ENCODE assay signal across 6 worm cellular contexts in the genomic region with DNA sequence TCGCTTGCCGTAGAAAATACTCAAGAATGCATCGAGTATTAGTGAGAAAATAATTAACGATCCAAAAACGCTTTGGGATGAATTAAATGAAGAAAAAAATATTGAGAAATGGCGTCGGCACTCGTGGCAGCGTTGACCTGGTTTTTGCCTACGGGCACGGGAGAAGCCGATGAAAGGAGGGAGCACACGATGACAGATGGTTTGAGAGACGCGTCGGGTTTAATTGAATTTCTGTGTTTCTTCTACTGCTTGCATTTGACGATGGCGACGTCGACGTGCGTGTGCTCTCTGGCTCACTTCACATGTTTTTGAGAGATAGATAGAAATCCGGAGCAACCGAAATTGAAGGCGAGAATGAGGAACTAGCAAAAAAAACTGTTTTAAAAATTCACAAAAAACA.
TF ChIP-seq lines count a peak whose summit lies in the region.

No protein-coding gene starts in this region.

TF ChIP-seq in whole organism, L1 larva, 84 proteins besides CTCF, POLR2A, EP300 and RAD21 (continues in another document):
- TF ChIP-seq ceh-63 (GFP tag; optimal IDR thresholded peaks at IDR 0.05; lab: Kevin White, UChicago) (peak; percentile 31), lin-14 (GFP tag; optimal IDR thresholded peaks at IDR 0.05; lab: Kevin White, UChicago) (peak; percentile 55), ceh-88 (GFP tag; IDR thresholded peaks at IDR 0.05; lab: Robert Waterston, UW) (no peak), unc-98 (GFP tag; IDR thresholded peaks at IDR 0.05; lab: Robert Waterston, UW) (no peak), nhr-12 (tag; optimal IDR thresholded peaks at IDR 0.05; lab: Kevin White, UChicago) (no peak), dsc-1 (tag; optimal IDR thresholded peaks at IDR 0.05; lab: Kevin White, UChicago) (peak; percentile 72), nhr-11 (tag; optimal IDR thresholded peaks at IDR 0.05; lab: Kevin White, UChicago) (no peak), ces-1 (GFP tag; optimal IDR thresholded peaks at IDR 0.05; lab: Kevin White, UChicago) (no peak), egl-13 (tag; optimal IDR thresholded peaks at IDR 0.05; lab: Kevin White, UChicago) (no peak), rnt-1 (tag; optimal IDR thresholded peaks at IDR 0.05; lab: Kevin White, UChicago) (no peak), irx-1 (tag; optimal IDR thresholded peaks at IDR 0.05; lab: Kevin White, UChicago) (no peak), nhr-20 (tag; optimal IDR thresholded peaks at IDR 0.05; lab: Kevin White, UChicago) (no peak), F16B12.6 (tag; optimal IDR thresholded peaks at IDR 0.05; lab: Kevin White, UChicago) (no peak), nhr-90 (tag; optimal IDR thresholded peaks at IDR 0.05; lab: Kevin White, UChicago; ENCODE audit: poor library complexity) (no peak), lin-39 (tag; optimal IDR thresholded peaks at IDR 0.05; lab: Kevin White, UChicago) (no peak)

TF ChIP-seq in whole organism, L3 larva, 47 proteins besides CTCF, POLR2A, EP300 and RAD21:
- TF ChIP-seq fos-1 (tag; optimal IDR thresholded peaks at IDR 0.05; lab: Kevin White, UChicago) = no peak
- TF ChIP-seq fkh-10 (GFP tag; optimal IDR thresholded peaks at IDR 0.05; lab: Kevin White, UChicago) = peak; percentile 5
- TF ChIP-seq pqm-1 (tag; optimal IDR thresholded peaks at IDR 0.05; lab: Kevin White, UChicago) = no peak
- no peak for TF ChIP-seq tbx-2 (tag; optimal IDR thresholded peaks at IDR 0.05; lab: Kevin White, UChicago)
- no peak for TF ChIP-seq lsy-12 (tag; optimal IDR thresholded peaks at IDR 0.05; lab: Kevin White, UChicago)
- no peak for TF ChIP-seq egl-27 (tag; optimal IDR thresholded peaks at IDR 0.05; lab: Kevin White, UChicago)
- no peak for TF ChIP-seq nhr-76 (tag; optimal IDR thresholded peaks at IDR 0.05; lab: Kevin White, UChicago)

TF ChIP-seq in whole organism, L4 larva, 104 proteins besides CTCF, POLR2A, EP300 and RAD21 (continues in another document):
- TF ChIP-seq skn-1 (tag; optimal IDR thresholded peaks at IDR 0.05; lab: Kevin White, UChicago) = no peak
- TF ChIP-seq spr-1 (tag; optimal IDR thresholded peaks at IDR 0.05; lab: Kevin White, UChicago) = no peak
- TF ChIP-seq T20F7.1 (GFP tag; optimal IDR thresholded peaks at IDR 0.05; lab: Kevin White, UChicago) = no peak
- TF ChIP-seq zip-11 (GFP tag; IDR thresholded peaks at IDR 0.05; lab: Robert Waterston, UW) = no peak
- no peak for TF ChIP-seq ZK546.5 (tag; optimal IDR thresholded peaks at IDR 0.05; lab: Kevin White, UChicago)
- 0 out of 2 replicates have a peak, but pooled peaks have one; percentile 6 for TF ChIP-seq hmg-1.1 (GFP tag; IDR thresholded peaks at IDR 0.05; lab: Robert Waterston, UW)
- TF ChIP-seq daf-16 (GFP tag; optimal IDR thresholded peaks at IDR 0.05; lab: Kevin White, UChicago) = no peak
- no peak for TF ChIP-seq daf-16 (tag; optimal IDR thresholded peaks at IDR 0.05; lab: Kevin White, UChicago)
- TF ChIP-seq nhr-48 (tag; optimal IDR thresholded peaks at IDR 0.05; lab: Kevin White, UChicago) = no peak
- peak; percentile 87 for TF ChIP-seq aha-1 (tag; lab: Kevin White, UChicago)
- TF ChIP-seq lin-13 (GFP tag; optimal IDR thresholded peaks at IDR 0.05; lab: Kevin White, UChicago) = no peak
- no peak for TF ChIP-seq madf-5 (GFP tag; IDR thresholded peaks at IDR 0.05; lab: Robert Waterston, UW)
- no peak for TF ChIP-seq duxl-1 (tag; optimal IDR thresholded peaks at IDR 0.05; lab: Kevin White, UChicago; ENCODE audit: poor library complexity)
- no peak for TF ChIP-seq lim-7 (GFP tag; IDR thresholded peaks at IDR 0.05; lab: Robert Waterston, UW)
- no peak for TF ChIP-seq zip-2 (tag; optimal IDR thresholded peaks at IDR 0.05; lab: Kevin White, UChicago)
- TF ChIP-seq ztf-11 (tag; optimal IDR thresholded peaks at IDR 0.05; lab: Kevin White, UChicago) = no peak
- no peak for TF ChIP-seq ceh-20 (GFP tag; IDR thresholded peaks at IDR 0.05; lab: Robert Waterston, UW)
- TF ChIP-seq nhr-41 (GFP tag; IDR thresholded peaks at IDR 0.05; lab: Robert Waterston, UW) = no peak

TF ChIP-seq in whole organism, late embryonic, 69 proteins besides CTCF, POLR2A, EP300 and RAD21:
- no peak for TF ChIP-seq fkh-6 (tag; optimal IDR thresholded peaks at IDR 0.05; lab: Kevin White, UChicago)
- TF ChIP-seq unc-86 (tag; optimal IDR thresholded peaks at IDR 0.05; lab: Kevin White, UChicago) = no peak
- no peak for TF ChIP-seq ceh-34 (tag; optimal IDR thresholded peaks at IDR 0.05; lab: Kevin White, UChicago)
- no peak for TF ChIP-seq ceh-14 (tag; optimal IDR thresholded peaks at IDR 0.05; lab: Kevin White, UChicago)
- peak; percentile 90 for TF ChIP-seq unc-42 (tag; optimal IDR thresholded peaks at IDR 0.05; lab: Kevin White, UChicago)
- no peak for TF ChIP-seq ahr-1 (tag; optimal IDR thresholded peaks at IDR 0.05; lab: Kevin White, UChicago)
- TF ChIP-seq hlh-30 (tag; optimal IDR thresholded peaks at IDR 0.05; lab: Kevin White, UChicago; ENCODE audit: insufficient read depth) = no peak
- TF ChIP-seq K02D7.2 (tag; optimal IDR thresholded peaks at IDR 0.05; lab: Kevin White, UChicago) = no peak
- no peak for TF ChIP-seq ceh-6 (GFP tag; optimal IDR thresholded peaks at IDR 0.05; lab: Kevin White, UChicago)
- no peak for TF ChIP-seq che-1 (tag; optimal IDR thresholded peaks at IDR 0.05; lab: Kevin White, UChicago)
- TF ChIP-seq ceh-19 (GFP tag; optimal IDR thresholded peaks at IDR 0.05; lab: Kevin White, UChicago) = no peak
- TF ChIP-seq pha-4 (tag; optimal IDR thresholded peaks at IDR 0.05; lab: Kevin White, UChicago) = no peak
- no peak for TF ChIP-seq T23F11.4 (GFP tag; optimal IDR thresholded peaks at IDR 0.05; lab: Kevin White, UChicago)
- no peak for TF ChIP-seq ceh-22 (tag; optimal IDR thresholded peaks at IDR 0.05; lab: Kevin White, UChicago)
- peak; percentile 7 for TF ChIP-seq ceh-31 (tag; optimal IDR thresholded peaks at IDR 0.05; lab: Kevin White, UChicago)
- TF ChIP-seq nhr-11 (tag; optimal IDR thresholded peaks at IDR 0.05; lab: Kevin White, UChicago) = no peak
- no peak for TF ChIP-seq Y22D7AL.16 (tag; optimal IDR thresholded peaks at IDR 0.05; lab: Kevin White, UChicago)

TF ChIP-seq in whole organism, mixed stage, embryonic, 35 proteins besides CTCF, POLR2A, EP300 and RAD21:
- no peak for TF ChIP-seq nhr-237 (tag; optimal IDR thresholded peaks at IDR 0.05; lab: Kevin White, UChicago)
- TF ChIP-seq unc-39 (tag; optimal IDR thresholded peaks at IDR 0.05; lab: Kevin White, UChicago) = no peak
- no peak for TF ChIP-seq mls-2 (tag; optimal IDR thresholded peaks at IDR 0.05; lab: Kevin White, UChicago)
- peak; percentile 79 for TF ChIP-seq ces-1 (GFP tag; optimal IDR thresholded peaks at IDR 0.05; lab: Kevin White, UChicago)
- no peak for TF ChIP-seq nhr-76 (tag; optimal IDR thresholded peaks at IDR 0.05; lab: Kevin White, UChicago)
- TF ChIP-seq lsy-2 (tag; optimal IDR thresholded peaks at IDR 0.05; lab: Kevin White, UChicago) = no peak
- TF ChIP-seq ceh-43 (GFP tag; optimal IDR thresholded peaks at IDR 0.05; lab: Kevin White, UChicago) = no peak
- no peak for TF ChIP-seq ztf-11 (tag; optimal IDR thresholded peaks at IDR 0.05; lab: Kevin White, UChicago)
- no peak for TF ChIP-seq tbx-8 (GFP tag; optimal IDR thresholded peaks at IDR 0.05; lab: Kevin White, UChicago)

TF ChIP-seq in whole organism, young adult, 124 proteins besides CTCF, POLR2A, EP300 and RAD21:
- no peak for TF ChIP-seq hlh-26 (GFP tag; conservative IDR thresholded peaks at IDR 0.05; lab: Robert Waterston, UW)
- no peak for TF ChIP-seq sptf-2 (GFP tag; optimal IDR thresholded peaks at IDR 0.05; lab: Kevin White, UChicago)
- peak; percentile 50; the same call in 1 of the 2 replicates for TF ChIP-seq zfh-2 (GFP tag; conservative IDR thresholded peaks at IDR 0.05; lab: Robert Waterston, UW)
- no peak for TF ChIP-seq ztf-6 (GFP tag; IDR thresholded peaks at IDR 0.05; lab: Robert Waterston, UW)
- TF ChIP-seq snpc-4 (GFP tag; optimal IDR thresholded peaks at IDR 0.05; lab: Kevin White, UChicago) = no peak
- no peak for TF ChIP-seq snpc-4 (tag; optimal IDR thresholded peaks at IDR 0.05; lab: Kevin White, UChicago)
- no peak for TF ChIP-seq lsy-27 (tag; optimal IDR thresholded peaks at IDR 0.05; lab: Kevin White, UChicago; ENCODE audit: borderline replicate concordance, insufficient read depth)
- no peak for TF ChIP-seq rpc-1 (optimal IDR thresholded peaks at IDR 0.05; lab: Kevin White, UChicago)
- TF ChIP-seq rpc-1 (tag; optimal IDR thresholded peaks at IDR 0.05; lab: Kevin White, UChicago) = no peak
- no peak for TF ChIP-seq F39B2.1 (GFP tag; IDR thresholded peaks at IDR 0.05; lab: Robert Waterston, UW)
- TF ChIP-seq mxl-1 (tag; optimal IDR thresholded peaks at IDR 0.05; lab: Kevin White, UChicago) = no peak
TF ChIP-seq in whole organism, young adult: peak in this region for 1.
